Worm (Caenorhabditis elegans) whole organism, L2 larva: ENCODE results near the gene B0212.3.

ENCODE experiments used
- ZK546.5 ChIP-seq: sonication (generic microtip); optimal IDR thresholded peaks from 2 replicates; lab custom pipeline; 2017; ENCODE audit warnings: missing biosample characterization, missing genetic modification characterization
- alr-1 ChIP-seq: fragments of 150-350 bp; optimal IDR thresholded peaks from 2 replicates; lab custom pipeline; 2014; ENCODE audit warnings: missing biosample characterization, missing genetic modification characterization
- elt-1 ChIP-seq: fragments of 150-350 bp; optimal IDR thresholded peaks from 2 replicates; lab custom pipeline; 2014; ENCODE audit warnings: missing biosample characterization, missing genetic modification characterization
- fos-1 ChIP-seq: fragments of 150-350 bp; optimal IDR thresholded peaks from 2 replicates; lab custom pipeline; 2014; ENCODE audit warnings: missing biosample characterization, missing genetic modification characterization
- lin-11 ChIP-seq: fragments of 150-350 bp; sonication (generic microtip); optimal IDR thresholded peaks from 2 replicates; lab custom pipeline; 2014; ENCODE audit warnings: missing biosample characterization, missing genetic modification characterization, inconsistent platforms, mixed read lengths
- lin-13 ChIP-seq: fragments of 150-350 bp; optimal IDR thresholded peaks from 2 replicates; lab custom pipeline; 2014; ENCODE audit warnings: missing biosample characterization, missing genetic modification reagents, missing genetic modification characterization
- lsy-2 ChIP-seq, 2 experiments: fragments of 150-350 bp in 1 of 2; sonication (generic microtip) in 1 of 2; optimal IDR thresholded peaks; 2 replicates each; lab custom pipeline; 2014 to 2017; ENCODE audit warnings: missing biosample characterization in 2 of 2, missing genetic modification characterization in 2 of 2
- mab-5 ChIP-seq: fragments of 150-350 bp; optimal IDR thresholded peaks from 2 replicates; lab custom pipeline; 2014; ENCODE audit warnings: missing biosample characterization, missing genetic modification characterization
- nhr-11 ChIP-seq: fragments of 150-350 bp; optimal IDR thresholded peaks from 2 replicates; lab custom pipeline; 2014; ENCODE audit warnings: missing biosample characterization, missing genetic modification characterization
- nhr-12 ChIP-seq: fragments of 150-350 bp; optimal IDR thresholded peaks from 2 replicates; lab custom pipeline; 2014; ENCODE audit warnings: missing biosample characterization, missing genetic modification characterization
- nhr-25 ChIP-seq: fragments of 150-350 bp; sonication (generic microtip); optimal IDR thresholded peaks from 3 replicates; lab custom pipeline; 2014; ENCODE audit warnings: missing biosample characterization, missing genetic modification characterization
- nhr-6 ChIP-seq: fragments of 150-350 bp; optimal IDR thresholded peaks from 2 replicates; lab custom pipeline; 2014; ENCODE audit warnings: missing biosample characterization, missing genetic modification characterization
- snpc-4 ChIP-seq: fragments of 150-350 bp; optimal IDR thresholded peaks from 2 replicates; lab custom pipeline; 2014; ENCODE audit warnings: missing biosample characterization, missing genetic modification characterization
- zag-1 ChIP-seq: fragments of 150-350 bp; optimal IDR thresholded peaks from 2 replicates; lab custom pipeline; 2014; ENCODE audit warnings: missing biosample characterization, missing genetic modification characterization

DNA sequence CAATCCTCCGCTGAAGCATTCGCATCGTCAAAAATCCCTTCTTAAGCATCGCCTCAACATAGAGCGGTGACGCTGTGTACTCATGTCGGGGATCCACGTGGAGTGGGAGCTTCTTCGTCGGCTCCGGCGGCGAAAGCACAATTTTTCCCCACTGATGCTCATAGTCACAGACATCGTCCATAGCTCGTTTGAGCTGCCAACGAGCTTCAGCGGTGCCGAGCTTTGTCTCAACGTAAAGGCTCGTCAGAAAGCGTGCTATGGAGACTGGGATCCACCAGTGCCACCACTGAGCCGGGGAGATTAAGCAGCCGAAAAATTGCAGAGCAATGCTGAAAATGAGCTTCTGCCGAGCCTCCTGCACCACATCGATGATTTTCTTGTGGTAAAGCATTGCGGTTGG is 50.8 kb downstream of the B0212.3 start:
- TF ChIP-seq nhr-12 (tag; lab: Kevin White, UChicago) (no peak), ZK546.5 (no peak), nhr-25 (tag; lab: Kevin White, UChicago) (no peak), snpc-4 (tag; lab: Kevin White, UChicago) (no peak), nhr-11 (tag; lab: Kevin White, UChicago) (no peak), lin-13 (GFP tag; lab: Kevin White, UChicago) (no peak), fos-1 (no peak), alr-1 (tag; lab: Kevin White, UChicago) (no peak), lin-11 (tag; lab: Kevin White, UChicago) (no peak), mab-5 (tag; lab: Kevin White, UChicago) (no peak), nhr-6 (no peak), elt-1 (no peak), zag-1 (tag; lab: Kevin White, UChicago) (no peak), lsy-2 (tag; optimal IDR thresholded peaks at IDR 0.05; lab: Kevin White, UChicago) (no peak)
